Fruit fly (Drosophila melanogaster) whole organism, embryonic: ENCODE data around the gene Lamtor4.

ENCODE experiments used
- Ada2b ChIP-seq: fragments of 200-800 bp; sonication (Bioruptor generic); IDR thresholded peaks from 2 replicates; pipeline ENCODE4 v1.3.6; 2022; ENCODE audit warnings: missing biosample characterization, missing genetic modification characterization
- Blimp-1 ChIP-seq: fragments of 200-800 bp; sonication (Bioruptor generic); optimal IDR thresholded peaks from 3 replicates; lab custom pipeline; 2018; ENCODE audit warnings: missing biosample characterization, missing genetic modification characterization, mild to moderate bottlenecking, moderate library complexity, missing genetic modification reagents
- Bteb2 ChIP-seq: fragments of 200-800 bp; sonication (Bioruptor generic); optimal IDR thresholded peaks from 2 replicates; lab custom pipeline; 2016; ENCODE audit warnings: missing biosample characterization, missing genetic modification characterization
- CG12104 ChIP-seq: fragments of 200-800 bp; sonication (Bioruptor generic); optimal IDR thresholded peaks from 3 replicates; lab custom pipeline; 2016; ENCODE audit warnings: missing biosample characterization, missing genetic modification characterization
- CG1233 ChIP-seq: fragments of 200-800 bp; sonication (Bioruptor generic); optimal IDR thresholded peaks from 4 replicates; lab custom pipeline; 2018; ENCODE audit warnings: missing biosample characterization, mild to moderate bottlenecking, missing genetic modification characterization
- CG13894 ChIP-seq: fragments of 200-800 bp; sonication (Bioruptor generic); optimal IDR thresholded peaks from 3 replicates; lab custom pipeline; 2018; ENCODE audit warnings: missing biosample characterization, mild to moderate bottlenecking, missing genetic modification characterization, moderate library complexity
- CG17802 ChIP-seq: fragments of 200-800 bp; sonication (Bioruptor generic); optimal IDR thresholded peaks from 2 replicates; lab custom pipeline; 2018; ENCODE audit warnings: missing biosample characterization, mild to moderate bottlenecking, missing genetic modification characterization, moderate library complexity
- CG2120 ChIP-seq: fragments of 200-800 bp; sonication (Bioruptor generic); optimal IDR thresholded peaks from 3 replicates; lab custom pipeline; 2016; ENCODE audit warnings: missing biosample characterization, missing genetic modification characterization
- CG2199 ChIP-seq: fragments of 200-800 bp; sonication (Bioruptor generic); IDR thresholded peaks from 3 replicates; pipeline ENCODE4 v1.3.6; 2022; ENCODE audit warnings: missing biosample characterization, missing genetic modification characterization
- CG3163 ChIP-seq: fragments of 200-800 bp; sonication (Bioruptor generic); optimal IDR thresholded peaks from 3 replicates; lab custom pipeline; 2016; ENCODE audit warnings: missing biosample characterization, missing genetic modification characterization
- CG3847 ChIP-seq: fragments of 200-800 bp; sonication (Bioruptor generic); IDR thresholded peaks from 2 replicates; pipeline ENCODE4 v1.3.6; 2022; ENCODE audit warnings: missing biosample characterization, missing genetic modification characterization
- CG6654 ChIP-seq: fragments of 200-800 bp; sonication (Bioruptor generic); optimal IDR thresholded peaks from 2 replicates; lab custom pipeline; 2017; ENCODE audit warnings: missing biosample characterization, mild to moderate bottlenecking, missing genetic modification characterization
- CG6683 ChIP-seq: fragments of 200-800 bp; sonication (Bioruptor generic); optimal IDR thresholded peaks from 2 replicates; lab custom pipeline; 2017; ENCODE audit warnings: missing biosample characterization, mild to moderate bottlenecking, missing genetic modification characterization, missing genetic modification reagents
- CG9609 ChIP-seq: fragments of 200-800 bp; sonication (Bioruptor generic); optimal IDR thresholded peaks from 3 replicates; lab custom pipeline; 2016; ENCODE audit warnings: missing biosample characterization, missing genetic modification characterization
- CG9797 ChIP-seq: fragments of 200-800 bp; sonication (Bioruptor generic); optimal IDR thresholded peaks from 3 replicates; lab custom pipeline; 2018; ENCODE audit warnings: missing biosample characterization, mild to moderate bottlenecking, missing genetic modification characterization
- CG9876 ChIP-seq: fragments of 200-800 bp; sonication (Bioruptor generic); optimal IDR thresholded peaks from 2 replicates; lab custom pipeline; 2016; ENCODE audit warnings: missing biosample characterization, missing genetic modification characterization
- Drgx ChIP-seq: fragments of 200-800 bp; sonication (Bioruptor generic); IDR thresholded peaks from 2 replicates; pipeline ENCODE4 v1.3.6; 2022; ENCODE audit warnings: missing biosample characterization, missing genetic modification characterization
- ERR ChIP-seq: fragments of 200-800 bp; sonication (Bioruptor generic); optimal IDR thresholded peaks from 2 replicates; lab custom pipeline; 2016; ENCODE audit warnings: missing biosample characterization, missing genetic modification characterization
- Ets97D ChIP-seq: fragments of 200-800 bp; sonication (Bioruptor generic); optimal IDR thresholded peaks from 3 replicates; lab custom pipeline; 2016; ENCODE audit warnings: missing biosample characterization, missing genetic modification characterization
- GATAe ChIP-seq: fragments of 200-800 bp; sonication (Bioruptor generic); conservative IDR thresholded peaks from 2 replicates; pipeline ENCODE4 v1.3.6; 2022; ENCODE audit warnings: missing biosample characterization, missing genetic modification characterization
- HLH54F ChIP-seq: fragments of 200-800 bp; sonication (Bioruptor generic); optimal IDR thresholded peaks from 3 replicates; lab custom pipeline; 2016; ENCODE audit warnings: missing biosample characterization, missing genetic modification characterization
- Meics ChIP-seq: fragments of 200-800 bp; sonication (Bioruptor generic); optimal IDR thresholded peaks from 2 replicates; lab custom pipeline; 2017; ENCODE audit warnings: missing biosample characterization, mild to moderate bottlenecking, missing genetic modification characterization
- Opbp ChIP-seq: fragments of 200-800 bp; sonication (Bioruptor generic); IDR thresholded peaks from 3 replicates; pipeline ENCODE4 v1.3.6; 2022; ENCODE audit warnings: missing biosample characterization, missing genetic modification characterization; ENCODE audit not compliant: partially characterized antibody
- Rfx ChIP-seq: fragments of 200-800 bp; sonication (Bioruptor generic); IDR thresholded peaks from 2 replicates; pipeline ENCODE4 v1.3.6; 2022; ENCODE audit warnings: missing biosample characterization, missing genetic modification characterization
- Rx ChIP-seq: fragments of 200-800 bp; sonication (Bioruptor generic); IDR thresholded peaks from 2 replicates; pipeline ENCODE4 v1.3.6; 2022; ENCODE audit warnings: missing biosample characterization, missing genetic modification characterization
- Scr ChIP-seq: fragments of 200-800 bp; sonication (Bioruptor generic); IDR thresholded peaks from 2 replicates; pipeline ENCODE4 v1.3.6; 2022; ENCODE audit warnings: missing biosample characterization, missing genetic modification characterization; ENCODE audit not compliant: partially characterized antibody
- Sry-δ ChIP-seq: fragments of 200-800 bp; sonication (Bioruptor generic); optimal IDR thresholded peaks from 2 replicates; lab custom pipeline; 2016; ENCODE audit warnings: missing biosample characterization, missing genetic modification characterization
- Stat92E ChIP-seq, 3 experiments: fragments of >200 bp in 2 of 3; fragments of 200-800 bp in 1 of 3; sonication (Bioruptor generic) in 1 of 3; optimal IDR thresholded peaks; 2 replicates each; lab custom pipeline; 2017 to 2019; ENCODE audit warnings: missing biosample characterization in 3 of 3, missing genetic modification characterization in 3 of 3, mild to moderate bottlenecking in 1 of 3, moderate library complexity in 1 of 3
- bcd ChIP-seq: fragments of 200-800 bp; sonication (Bioruptor generic); optimal IDR thresholded peaks from 2 replicates; lab custom pipeline; 2017; ENCODE audit warnings: missing biosample characterization, mild to moderate bottlenecking, missing genetic modification characterization
- cato ChIP-seq: fragments of 200-800 bp; sonication (Bioruptor generic); optimal IDR thresholded peaks from 2 replicates; lab custom pipeline; 2016; ENCODE audit warnings: missing biosample characterization, missing genetic modification characterization, borderline replicate concordance
- ftz-f1 ChIP-seq: fragments of 200-800 bp; sonication (Bioruptor generic); optimal IDR thresholded peaks from 2 replicates; lab custom pipeline; 2016; ENCODE audit warnings: missing biosample characterization, missing genetic modification characterization
- fu2 ChIP-seq: fragments of 200-800 bp; sonication (Bioruptor generic); optimal IDR thresholded peaks from 2 replicates; lab custom pipeline; 2016; ENCODE audit warnings: missing biosample characterization, missing genetic modification characterization
- grau ChIP-seq: fragments of 200-800 bp; optimal IDR thresholded peaks from 3 replicates; lab custom pipeline; 2019; ENCODE audit warnings: missing biosample characterization, mild to moderate bottlenecking, missing genetic modification characterization, moderate library complexity
- gt ChIP-seq: fragments of 200-800 bp; sonication (Bioruptor generic); IDR thresholded peaks from 2 replicates; pipeline ENCODE4 v1.3.6; 2022; ENCODE audit warnings: missing biosample characterization, missing genetic modification characterization
- inv ChIP-seq: fragments of 200-800 bp; sonication (Bioruptor generic); IDR thresholded peaks from 2 replicates; pipeline ENCODE4 v1.3.6; 2022; ENCODE audit warnings: missing biosample characterization, missing genetic modification characterization; ENCODE audit not compliant: partially characterized antibody
- lab ChIP-seq: fragments of 200-800 bp; sonication (Bioruptor generic); optimal IDR thresholded peaks from 3 replicates; lab custom pipeline; 2017; ENCODE audit warnings: missing biosample characterization, missing genetic modification characterization, mild to moderate bottlenecking, moderate library complexity, missing genetic modification reagents
- lmd ChIP-seq: fragments of 200-800 bp; sonication (Bioruptor generic); IDR thresholded peaks from 2 replicates; pipeline ENCODE4 v1.3.6; 2022; ENCODE audit warnings: missing biosample characterization, missing genetic modification characterization
- nau ChIP-seq: fragments of 200-800 bp; sonication (Bioruptor generic); optimal IDR thresholded peaks from 3 replicates; lab custom pipeline; 2017; ENCODE audit warnings: missing biosample characterization, mild to moderate bottlenecking, missing genetic modification characterization, missing genetic modification reagents
- nom ChIP-seq: fragments of 200-800 bp; sonication (Bioruptor generic); optimal IDR thresholded peaks from 2 replicates; lab custom pipeline; 2017; ENCODE audit warnings: missing biosample characterization, missing genetic modification characterization, mild to moderate bottlenecking, moderate library complexity, missing genetic modification reagents
- odd ChIP-seq: fragments of 200-800 bp; sonication (Bioruptor generic); optimal IDR thresholded peaks from 2 replicates; lab custom pipeline; 2017; ENCODE audit warnings: missing biosample characterization, mild to moderate bottlenecking, missing genetic modification characterization
- peb ChIP-seq: fragments of 200-800 bp; sonication (Bioruptor generic); IDR thresholded peaks from 2 replicates; pipeline ENCODE4 v1.3.6; 2022; ENCODE audit warnings: missing biosample characterization, missing genetic modification characterization
- pita ChIP-seq: fragments of 200-800 bp; sonication (Bioruptor generic); optimal IDR thresholded peaks from 2 replicates; lab custom pipeline; 2017; ENCODE audit warnings: missing biosample characterization, mild to moderate bottlenecking, missing genetic modification characterization
- sim ChIP-seq: fragments of 200-800 bp; sonication (Bioruptor generic); IDR thresholded peaks from 2 replicates; pipeline ENCODE4 v1.3.6; 2022; ENCODE audit warnings: missing biosample characterization, missing genetic modification characterization
- slbo ChIP-seq: fragments of 200-800 bp; sonication (Bioruptor generic); IDR thresholded peaks from 2 replicates; pipeline ENCODE4 v1.3.6; 2022; ENCODE audit warnings: missing biosample characterization, missing genetic modification characterization
- trem ChIP-seq: fragments of 200-800 bp; optimal IDR thresholded peaks from 3 replicates; lab custom pipeline; 2019; ENCODE audit warnings: missing biosample characterization, mild to moderate bottlenecking, missing genetic modification characterization, moderate library complexity
- ttk ChIP-seq: fragments of 200-800 bp; sonication (Bioruptor generic); IDR thresholded peaks from 2 replicates; pipeline ENCODE4 v2.1.2; 2022; ENCODE audit warnings: missing biosample characterization, missing genetic modification characterization
- unpg ChIP-seq: fragments of 200-800 bp; sonication (Bioruptor generic); optimal IDR thresholded peaks from 3 replicates; lab custom pipeline; 2018; ENCODE audit warnings: missing biosample characterization, mild to moderate bottlenecking, missing genetic modification characterization, moderate library complexity
- wek ChIP-seq: fragments of 200-800 bp; sonication (Bioruptor generic); optimal IDR thresholded peaks from 3 replicates; lab custom pipeline; 2018; ENCODE audit warnings: missing biosample characterization, mild to moderate bottlenecking, missing genetic modification characterization, moderate library complexity
- zen2 ChIP-seq: fragments of 200-800 bp; sonication (Bioruptor generic); IDR thresholded peaks from 3 replicates; pipeline ENCODE4 v1.3.6; 2022; ENCODE audit warnings: missing biosample characterization, missing genetic modification characterization; ENCODE audit not compliant: partially characterized antibody

Lamtor4 gene

dm6 chr3L:3928205-3928942 lies 31.7 kb downstream of the Lamtor4 start (continued):
- peak; percentile 95 for TF ChIP-seq CG13894 (tag; lab: Kevin White, UChicago)
- peak; percentile 77 for TF ChIP-seq nau
- TF ChIP-seq odd (GFP tag; lab: Kevin White, UChicago), result peak; percentile 64
- TF ChIP-seq Blimp-1 (GFP tag; lab: Kevin White, UChicago), result no peak
- peak; percentile 84 for TF ChIP-seq Bteb2 (GFP tag; lab: Kevin White, UChicago)
- no peak for TF ChIP-seq Stat92E (GFP tag; optimal IDR thresholded peaks at IDR 0.05; lab: Kevin White, UChicago)
- peak; percentile 81 for TF ChIP-seq CG9876 (GFP tag; lab: Kevin White, UChicago)
- peak; percentile 56 for TF ChIP-seq wek (GFP tag; lab: Kevin White, UChicago)
- TF ChIP-seq ttk (GFP tag; lab: Robert Waterston, UW), result peak; percentile 75
- peak; percentile 90 for TF ChIP-seq fu2
- TF ChIP-seq gt (GFP tag; lab: Robert Waterston, UW), result peak; percentile 56
- peak; percentile 95 for TF ChIP-seq Rfx (GFP tag; lab: Robert Waterston, UW)
- TF ChIP-seq grau (tag; lab: Kevin White, UChicago), result peak; percentile 89
- TF ChIP-seq slbo (GFP tag; lab: Robert Waterston, UW), result peak; percentile 97
- peak; percentile 88 for TF ChIP-seq lmd (GFP tag; lab: Robert Waterston, UW)
- TF ChIP-seq CG2199 (GFP tag; lab: Robert Waterston, UW), result no peak
- peak; percentile 25 for TF ChIP-seq CG17802 (tag; lab: Kevin White, UChicago)
- peak; percentile 85 for TF ChIP-seq unpg (GFP tag; lab: Kevin White, UChicago)
- TF ChIP-seq Ada2b (GFP tag; lab: Robert Waterston, UW), result peak; percentile 85
- TF ChIP-seq ERR, result peak; percentile 84
- 0 out of 2 replicates have a peak, but pooled peaks have one; percentile 20 for TF ChIP-seq peb (GFP tag; lab: Robert Waterston, UW)
- TF ChIP-seq nom (GFP tag; lab: Kevin White, UChicago), result no peak
- TF ChIP-seq sim (GFP tag; lab: Robert Waterston, UW), result no peak; the same call in 1 of the 2 replicates
- TF ChIP-seq cato (GFP tag; lab: Kevin White, UChicago), result peak; percentile 42
- peak; percentile 98 for TF ChIP-seq CG2120
- no peak for TF ChIP-seq Opbp (GFP tag; lab: Robert Waterston, UW)
- peak; percentile 69 for TF ChIP-seq Drgx (GFP tag; lab: Robert Waterston, UW)
- TF ChIP-seq lab (GFP tag; lab: Kevin White, UChicago), result peak; percentile 95
- no peak for TF ChIP-seq pita
- TF ChIP-seq CG3847 (GFP tag; lab: Robert Waterston, UW), result peak; percentile 91
- TF ChIP-seq CG1233 (GFP tag; lab: Kevin White, UChicago), result peak; percentile 83
- TF ChIP-seq Rx (GFP tag; lab: Robert Waterston, UW), result peak; percentile 66
- TF ChIP-seq CG6683 (GFP tag; lab: Kevin White, UChicago), result peak; percentile 77
- no peak for TF ChIP-seq ftz-f1 (GFP tag; lab: Kevin White, UChicago)
- TF ChIP-seq Scr (GFP tag; lab: Robert Waterston, UW), result no peak
- TF ChIP-seq Ets97D (GFP tag; lab: Kevin White, UChicago), result peak; percentile 55
- no peak for TF ChIP-seq inv (GFP tag; lab: Robert Waterston, UW)
- TF ChIP-seq GATAe, result peak; percentile 93
- TF ChIP-seq CG9797 (GFP tag; lab: Kevin White, UChicago), result no peak
- peak; percentile 49 for TF ChIP-seq CG6654
- peak; percentile 76 for TF ChIP-seq CG12104 (GFP tag; lab: Kevin White, UChicago)
- TF ChIP-seq Meics (GFP tag; lab: Kevin White, UChicago), result peak; percentile 93
- TF ChIP-seq bcd (GFP tag; lab: Kevin White, UChicago), result peak; percentile 85
- TF ChIP-seq zen2 (GFP tag; lab: Robert Waterston, UW), result no peak
- no peak for TF ChIP-seq trem (tag; lab: Kevin White, UChicago)
- peak; percentile 86 for TF ChIP-seq CG9609 (GFP tag; lab: Kevin White, UChicago)
- TF ChIP-seq Sry-δ (GFP tag; lab: Kevin White, UChicago), result peak; percentile 43
- peak; percentile 93 for TF ChIP-seq HLH54F
- TF ChIP-seq CG3163 (GFP tag; lab: Kevin White, UChicago), result peak; percentile 67
